Worm (Caenorhabditis elegans): ENCODE data around the gene T07A5.7.
A peak's percentile ranks its signal among the peaks of the same experiment; 100 is the strongest.

Gene T07A5.7

DNA sequence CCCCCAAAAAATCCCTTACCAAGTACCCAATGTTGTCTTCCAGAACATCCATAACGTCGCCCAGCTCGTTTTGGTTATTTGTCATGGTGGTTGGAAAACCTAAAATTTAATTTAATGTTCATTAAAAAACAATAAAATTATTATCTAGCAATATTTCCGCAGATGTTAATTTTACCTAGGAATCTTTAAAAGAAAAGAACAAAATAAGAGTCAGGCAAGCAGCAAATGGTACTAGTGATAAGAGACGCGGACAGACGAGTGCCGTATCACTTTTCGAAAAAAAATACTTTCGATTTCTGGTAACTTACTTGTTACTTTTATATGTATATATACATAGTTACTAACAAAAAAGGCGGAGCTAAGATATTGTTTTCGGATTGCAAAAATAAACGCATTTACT is at the start of gene T07A5.7:
T07A5.7 (minus strand) TSS at position 101 of the 400 bp plus-strand sequence.
- TF ChIP-seq nhr-77 (tag; optimal IDR thresholded peaks at IDR 0.05): no peak
- TF ChIP-seq nhr-41 (GFP tag; IDR thresholded peaks at IDR 0.05): no peak
- no peak for TF ChIP-seq gei-8 (GFP tag; optimal IDR thresholded peaks at IDR 0.05)
- TF ChIP-seq ama-1 (optimal IDR thresholded peaks at IDR 0.05): no peak
- TF ChIP-seq ces-1 (GFP tag; optimal IDR thresholded peaks at IDR 0.05): no peak
- TF ChIP-seq aly-2 (tag; optimal IDR thresholded peaks at IDR 0.05): no peak
- no peak for TF ChIP-seq ceh-20 (GFP tag; IDR thresholded peaks at IDR 0.05)

DNA sequence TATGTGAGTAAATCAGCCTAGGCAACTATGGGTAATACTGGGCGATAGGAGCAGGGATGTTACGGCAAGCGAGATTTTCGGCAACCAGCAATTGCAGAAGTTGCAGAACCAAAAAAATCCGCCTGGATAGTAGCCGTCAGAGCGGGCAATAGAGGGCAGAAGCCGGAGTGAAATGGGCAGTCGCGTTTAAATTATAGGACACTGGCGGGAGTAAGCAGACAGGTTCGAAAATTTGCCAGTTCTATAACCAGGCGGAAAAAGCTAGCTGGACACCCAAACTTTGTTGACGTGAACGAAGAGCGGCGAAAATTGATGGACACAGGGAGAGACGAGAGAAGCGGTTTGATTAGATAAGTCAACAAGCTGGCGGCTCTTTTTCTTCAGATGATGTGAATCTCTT is 49.0 kb upstream of the T07A5.7 start:
- TF ChIP-seq hlh-30 (tag; optimal IDR thresholded peaks at IDR 0.05; ENCODE audit: insufficient read depth) (no peak), ceh-32 (tag; optimal IDR thresholded peaks at IDR 0.05; ENCODE audit: poor library complexity) (no peak), aha-1 (tag) (peak; percentile 93)

DNA sequence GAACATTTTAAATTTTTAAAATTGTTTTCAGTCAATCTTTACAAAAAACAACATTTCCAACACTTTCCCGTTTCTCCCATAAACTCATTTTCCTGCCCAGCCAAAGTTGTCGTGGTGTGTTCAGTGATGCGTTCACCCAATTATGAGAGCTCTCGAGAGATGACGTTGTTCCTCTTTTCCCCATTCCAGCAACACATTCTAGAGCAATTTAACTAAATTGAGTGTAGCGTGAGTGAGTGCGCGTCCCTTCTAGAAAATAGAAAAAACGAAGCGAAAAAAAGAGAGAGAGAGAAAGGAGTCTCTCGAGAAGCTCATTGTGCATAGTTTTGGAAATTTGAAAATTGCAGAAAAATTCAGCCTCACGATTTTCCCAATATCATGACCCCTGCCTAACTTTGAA is 47.8 kb upstream of the T07A5.7 start:
- no peak for TF ChIP-seq rbr-2 (tag; optimal IDR thresholded peaks at IDR 0.05)
- TF ChIP-seq D1046.2 (GFP tag; IDR thresholded peaks at IDR 0.05): no peak
- TF ChIP-seq ztf-11 (tag; optimal IDR thresholded peaks at IDR 0.05): no peak
- no peak for TF ChIP-seq mxl-2 (GFP tag; conservative IDR thresholded peaks at IDR 0.05)
- TF ChIP-seq pqm-1 (tag; optimal IDR thresholded peaks at IDR 0.05): no peak
- TF ChIP-seq arid-1 (GFP tag; conservative IDR thresholded peaks at IDR 0.05): no peak
- TF ChIP-seq spr-3 (GFP tag; optimal IDR thresholded peaks at IDR 0.05): no peak
- no peak for TF ChIP-seq lin-1 (GFP tag; IDR thresholded peaks at IDR 0.05)
- TF ChIP-seq nhr-28 (tag; optimal IDR thresholded peaks at IDR 0.05): no peak
- no peak for TF ChIP-seq ceh-32 (tag; optimal IDR thresholded peaks at IDR 0.05; ENCODE audit: poor library complexity)
- TF ChIP-seq daf-16 (GFP tag; optimal IDR thresholded peaks at IDR 0.05): no peak
- no peak for TF ChIP-seq daf-16 (tag; optimal IDR thresholded peaks at IDR 0.05)
- TF ChIP-seq nhr-42 (GFP tag; IDR thresholded peaks at IDR 0.05): no peak
- TF ChIP-seq zfp-2 (tag; optimal IDR thresholded peaks at IDR 0.05): no peak
- TF ChIP-seq madf-9 (GFP tag; conservative IDR thresholded peaks at IDR 0.05): no peak
- no peak for TF ChIP-seq unc-130 (GFP tag; optimal IDR thresholded peaks at IDR 0.05)
- TF ChIP-seq zag-1 (tag; optimal IDR thresholded peaks at IDR 0.05): no peak
- TF ChIP-seq ztf-7 (tag; optimal IDR thresholded peaks at IDR 0.05): no peak
- TF ChIP-seq fkh-10 (GFP tag; optimal IDR thresholded peaks at IDR 0.05): peak; percentile 62
- TF ChIP-seq ces-1 (GFP tag; optimal IDR thresholded peaks at IDR 0.05): peak; percentile 86
- peak in 1 of 2 experiments; percentile 46 for TF ChIP-seq lsy-2 (tag; optimal IDR thresholded peaks at IDR 0.05)
- TF ChIP-seq Y48G9A.11 (GFP tag; IDR thresholded peaks at IDR 0.05): no peak
- TF ChIP-seq F26F4.8 (GFP tag; conservative IDR thresholded peaks at IDR 0.05): no peak
- TF ChIP-seq lim-7 (GFP tag; IDR thresholded peaks at IDR 0.05): no peak
- no peak for TF ChIP-seq lin-39 (tag; optimal IDR thresholded peaks at IDR 0.05)
- no peak for TF ChIP-seq mes-2 (tag; optimal IDR thresholded peaks at IDR 0.05; ENCODE audit: poor library complexity, severe bottlenecking)
- no peak for TF ChIP-seq lin-29 (GFP tag; IDR thresholded peaks at IDR 0.05)
- no peak for TF ChIP-seq nhr-77 (tag; optimal IDR thresholded peaks at IDR 0.05)
- TF ChIP-seq dmd-9 (GFP tag; IDR thresholded peaks at IDR 0.05): no peak
- no peak for TF ChIP-seq zip-2 (tag; optimal IDR thresholded peaks at IDR 0.05)
- no peak for TF ChIP-seq F37D6.2 (tag; optimal IDR thresholded peaks at IDR 0.05)
- no peak for TF ChIP-seq hlh-30 (tag; optimal IDR thresholded peaks at IDR 0.05; ENCODE audit: insufficient read depth)
- no peak for TF ChIP-seq snpc-1.2 (GFP tag; IDR thresholded peaks at IDR 0.05)
- TF ChIP-seq ceh-82 (tag; optimal IDR thresholded peaks at IDR 0.05): no peak
- no peak for TF ChIP-seq lir-3 (tag; optimal IDR thresholded peaks at IDR 0.05)
- no peak for TF ChIP-seq nhr-10 (tag; optimal IDR thresholded peaks at IDR 0.05)
- TF ChIP-seq nhr-237 (tag; optimal IDR thresholded peaks at IDR 0.05): no peak
- TF ChIP-seq ceh-20 (GFP tag; IDR thresholded peaks at IDR 0.05): no peak
- no peak for TF ChIP-seq dmd-8 (GFP tag; IDR thresholded peaks at IDR 0.05)
- TF ChIP-seq aha-1 (tag): peak; percentile 14
- 0 out of 2 replicates have a peak, but pooled peaks have one; percentile 55 for TF ChIP-seq ctbp-1 (GFP tag; IDR thresholded peaks at IDR 0.05)
- TF ChIP-seq dpl-1 (GFP tag; optimal IDR thresholded peaks at IDR 0.05): no peak
- TF ChIP-seq lin-13 (GFP tag; optimal IDR thresholded peaks at IDR 0.05): no peak
- no peak for TF ChIP-seq ama-1 (optimal IDR thresholded peaks at IDR 0.05)
- no peak for TF ChIP-seq T20F7.1 (GFP tag; optimal IDR thresholded peaks at IDR 0.05)
- TF ChIP-seq nhr-41 (GFP tag; IDR thresholded peaks at IDR 0.05): no peak
